Fruit fly (Drosophila melanogaster) whole organism, embryonic: ENCODE data around the gene CG11843.

Experiments used
- ATbp ChIP-seq: fragments of 200-800 bp; sonication (Bioruptor generic); optimal IDR thresholded peaks from 2 replicates; lab custom pipeline; 2017; ENCODE audit warnings: missing biosample characterization, mild to moderate bottlenecking, missing genetic modification characterization, missing genetic modification reagents
- Adf1 ChIP-seq: fragments of 200-800 bp; sonication (Bioruptor generic); IDR thresholded peaks from 2 replicates; pipeline ENCODE4 v1.3.6; 2022; ENCODE audit warnings: missing biosample characterization, missing genetic modification characterization
- Aef1 ChIP-seq: fragments of 200-800 bp; sonication (Bioruptor generic); IDR thresholded peaks from 3 replicates; pipeline ENCODE4 v1.3.6; 2022; ENCODE audit warnings: missing biosample characterization, missing genetic modification characterization
- Atf6 ChIP-seq: fragments of 200-800 bp; sonication (Bioruptor generic); IDR thresholded peaks from 2 replicates; pipeline ENCODE4 v1.3.6; 2022; ENCODE audit warnings: missing biosample characterization, missing genetic modification characterization
- CG12236 ChIP-seq: fragments of 200-800 bp; sonication (Bioruptor generic); optimal IDR thresholded peaks from 2 replicates; lab custom pipeline; 2016; ENCODE audit warnings: missing biosample characterization, missing genetic modification characterization
- CG12391 ChIP-seq: fragments of 200-800 bp; sonication (Bioruptor generic); optimal IDR thresholded peaks from 3 replicates; lab custom pipeline; 2018; ENCODE audit warnings: missing biosample characterization, mild to moderate bottlenecking, missing genetic modification characterization, moderate library complexity
- CG13296 ChIP-seq: fragments of 200-800 bp; sonication (Bioruptor generic); optimal IDR thresholded peaks from 3 replicates; lab custom pipeline; 2018; ENCODE audit warnings: missing biosample characterization, mild to moderate bottlenecking, missing genetic modification characterization
- CG14710 ChIP-seq: fragments of 200-800 bp; sonication (Bioruptor generic); optimal IDR thresholded peaks from 3 replicates; lab custom pipeline; 2019; ENCODE audit warnings: missing biosample characterization, mild to moderate bottlenecking, missing genetic modification characterization, moderate library complexity
- CG15514 ChIP-seq: fragments of 200-800 bp; sonication (Bioruptor generic); optimal IDR thresholded peaks from 3 replicates; lab custom pipeline; 2017; ENCODE audit warnings: missing biosample characterization, missing genetic modification characterization, mild to moderate bottlenecking, moderate library complexity, missing genetic modification reagents
- CG1603 ChIP-seq: fragments of 200-800 bp; sonication (Bioruptor generic); optimal IDR thresholded peaks from 2 replicates; lab custom pipeline; 2019; ENCODE audit warnings: missing biosample characterization, mild to moderate bottlenecking, missing genetic modification characterization, moderate library complexity
- CG16863 ChIP-seq: fragments of 200-800 bp; sonication (Bioruptor generic); optimal IDR thresholded peaks from 3 replicates; lab custom pipeline; 2016; ENCODE audit warnings: missing biosample characterization, missing genetic modification characterization
- CG18599 ChIP-seq: fragments of 200-800 bp; sonication (Bioruptor generic); optimal IDR thresholded peaks from 3 replicates; lab custom pipeline; 2017; ENCODE audit warnings: missing biosample characterization, missing genetic modification characterization, mild to moderate bottlenecking, moderate library complexity, missing genetic modification reagents
- CG2875 ChIP-seq: fragments of 200-800 bp; sonication (Bioruptor generic); optimal IDR thresholded peaks from 2 replicates; lab custom pipeline; 2017; ENCODE audit warnings: missing biosample characterization, mild to moderate bottlenecking, missing genetic modification characterization, missing genetic modification reagents
- CG32772 ChIP-seq: fragments of 200-800 bp; sonication (Bioruptor generic); IDR thresholded peaks from 2 replicates; pipeline ENCODE4 v1.3.6; 2022; ENCODE audit warnings: missing biosample characterization, missing genetic modification characterization
- CG33213 ChIP-seq: fragments of 200-800 bp; sonication (Bioruptor generic); optimal IDR thresholded peaks from 3 replicates; lab custom pipeline; 2016; ENCODE audit warnings: missing biosample characterization, missing genetic modification characterization
- CG3726 ChIP-seq: fragments of 200-800 bp; sonication (Bioruptor generic); IDR thresholded peaks from 3 replicates; pipeline ENCODE4, ENCODE4 v1.3.6; 2022; ENCODE audit warnings: missing biosample characterization, missing genetic modification characterization
- CG42726 ChIP-seq: fragments of 200-800 bp; sonication (Bioruptor generic); IDR thresholded peaks from 2 replicates; pipeline ENCODE4 v1.3.6; 2022; ENCODE audit warnings: missing biosample characterization, missing genetic modification characterization; ENCODE audit not compliant: partially characterized antibody
- CG8359 ChIP-seq: fragments of 200-800 bp; sonication (Bioruptor generic); optimal IDR thresholded peaks from 2 replicates; lab custom pipeline; 2017; ENCODE audit warnings: missing biosample characterization, mild to moderate bottlenecking, missing genetic modification characterization, borderline replicate concordance
- CrebB ChIP-seq: fragments of 200-800 bp; sonication (Bioruptor generic); optimal IDR thresholded peaks from 3 replicates; lab custom pipeline; 2018; ENCODE audit warnings: missing biosample characterization, mild to moderate bottlenecking, missing genetic modification characterization
- Deaf1 ChIP-seq: fragments of 200-800 bp; optimal IDR thresholded peaks from 3 replicates; lab custom pipeline; 2019; ENCODE audit warnings: missing biosample characterization, mild to moderate bottlenecking, missing genetic modification characterization, moderate library complexity
- Dip2 ChIP-seq: fragments of 200-800 bp; sonication (Bioruptor generic); IDR thresholded peaks from 2 replicates; pipeline ENCODE4 v1.3.6; 2022; ENCODE audit warnings: missing biosample characterization, missing genetic modification characterization
- Elba2 ChIP-seq: fragments of 200-800 bp; sonication (Bioruptor generic); optimal IDR thresholded peaks from 3 replicates; lab custom pipeline; 2016; ENCODE audit warnings: missing biosample characterization, missing genetic modification characterization
- MBD-R2 ChIP-seq: fragments of 200-800 bp; sonication (Bioruptor generic); IDR thresholded peaks from 2 replicates; pipeline ENCODE4 v1.3.6; 2022; ENCODE audit warnings: missing biosample characterization, missing genetic modification characterization
- Max ChIP-seq: fragments of 200-800 bp; sonication (Bioruptor generic); optimal IDR thresholded peaks from 2 replicates; lab custom pipeline; 2016; ENCODE audit warnings: missing biosample characterization, mild to moderate bottlenecking, missing genetic modification characterization
- Med ChIP-seq: fragments of 200-800 bp; sonication (Bioruptor generic); peaks from one replicate; lab custom pipeline; 2016; ENCODE audit warnings: missing biosample characterization, missing genetic modification characterization, mild to moderate bottlenecking, inconsistent platforms, moderate library complexity
- Nf-YC ChIP-seq: fragments of 200-800 bp; optimal IDR thresholded peaks from 3 replicates; lab custom pipeline; 2019; ENCODE audit warnings: missing biosample characterization, mild to moderate bottlenecking, missing genetic modification characterization, moderate library complexity
- NfI ChIP-seq: fragments of 200-800 bp; sonication (Bioruptor generic); optimal IDR thresholded peaks from 3 replicates; lab custom pipeline; 2018; ENCODE audit warnings: missing biosample characterization, mild to moderate bottlenecking, missing genetic modification characterization, moderate library complexity
- Optix ChIP-seq: fragments of 200-800 bp; sonication (Bioruptor generic); IDR thresholded peaks from 3 replicates; pipeline ENCODE4 v1.3.6; 2022; ENCODE audit warnings: missing biosample characterization, missing genetic modification characterization
- Tbp ChIP-seq: fragments of >200 bp; optimal IDR thresholded peaks from 2 replicates; lab custom pipeline; 2018; ENCODE audit warnings: missing biosample characterization, missing genetic modification characterization
- Xbp1 ChIP-seq: fragments of 200-800 bp; sonication (Bioruptor generic); optimal IDR thresholded peaks from 3 replicates; lab custom pipeline; 2016; ENCODE audit warnings: missing biosample characterization, mild to moderate bottlenecking, missing genetic modification characterization
- al ChIP-seq: fragments of 200-800 bp; sonication (Bioruptor generic); IDR thresholded peaks from 2 replicates; pipeline ENCODE4 v1.3.6; 2022; ENCODE audit warnings: missing biosample characterization, missing genetic modification characterization
- ash1 ChIP-seq: fragments of 200-800 bp; sonication (Bioruptor generic); optimal IDR thresholded peaks from 2 replicates; lab custom pipeline; 2018; ENCODE audit warnings: missing biosample characterization, mild to moderate bottlenecking, missing genetic modification characterization
- bsh ChIP-seq, 2 experiments: fragments of 200-800 bp; sonication (Bioruptor generic); optimal IDR thresholded peaks; 2 replicates each; lab custom pipeline; 2017 to 2018; ENCODE audit warnings: mild to moderate bottlenecking in 2 of 2, missing biosample characterization in 2 of 2, missing genetic modification characterization in 2 of 2, moderate library complexity in 1 of 2
- cato ChIP-seq: fragments of 200-800 bp; sonication (Bioruptor generic); optimal IDR thresholded peaks from 2 replicates; lab custom pipeline; 2016; ENCODE audit warnings: missing biosample characterization, missing genetic modification characterization, borderline replicate concordance
- cwo ChIP-seq: fragments of 200-800 bp; sonication (Bioruptor generic); optimal IDR thresholded peaks from 3 replicates; lab custom pipeline; 2017; ENCODE audit warnings: missing biosample characterization, missing genetic modification characterization, mild to moderate bottlenecking, moderate library complexity, missing genetic modification reagents
- ewg ChIP-seq: fragments of 200-800 bp; sonication (Bioruptor generic); optimal IDR thresholded peaks from 3 replicates; lab custom pipeline; 2017; ENCODE audit warnings: mild to moderate bottlenecking, missing biosample characterization, missing genetic modification reagents, missing genetic modification characterization
- fd64A ChIP-seq: fragments of 200-800 bp; sonication (Bioruptor generic); optimal IDR thresholded peaks from 3 replicates; lab custom pipeline; 2018; ENCODE audit warnings: missing biosample characterization, mild to moderate bottlenecking, missing genetic modification characterization
- ind ChIP-seq: fragments of 200-800 bp; sonication (Bioruptor generic); optimal IDR thresholded peaks from 3 replicates; lab custom pipeline; 2016; ENCODE audit warnings: missing biosample characterization, missing genetic modification characterization
- inv ChIP-seq: fragments of 200-800 bp; sonication (Bioruptor generic); IDR thresholded peaks from 2 replicates; pipeline ENCODE4 v1.3.6; 2022; ENCODE audit warnings: missing biosample characterization, missing genetic modification characterization; ENCODE audit not compliant: partially characterized antibody
- lab ChIP-seq: fragments of 200-800 bp; sonication (Bioruptor generic); optimal IDR thresholded peaks from 3 replicates; lab custom pipeline; 2017; ENCODE audit warnings: missing biosample characterization, missing genetic modification characterization, mild to moderate bottlenecking, moderate library complexity, missing genetic modification reagents
- mam ChIP-seq: fragments of 200-800 bp; sonication (Bioruptor generic); optimal IDR thresholded peaks from 3 replicates; lab custom pipeline; 2016; ENCODE audit warnings: missing biosample characterization, missing genetic modification characterization
- nerfin-2 ChIP-seq: fragments of 200-800 bp; sonication (Bioruptor generic); IDR thresholded peaks from 2 replicates; pipeline ENCODE4 v1.3.6; 2022; ENCODE audit warnings: missing biosample characterization, missing genetic modification characterization; ENCODE audit not compliant: partially characterized antibody
- nmo ChIP-seq: fragments of 200-800 bp; sonication (Bioruptor generic); optimal IDR thresholded peaks from 2 replicates; lab custom pipeline; 2018; ENCODE audit warnings: missing biosample characterization, mild to moderate bottlenecking, missing genetic modification characterization, moderate library complexity
- odd ChIP-seq: fragments of 200-800 bp; sonication (Bioruptor generic); optimal IDR thresholded peaks from 2 replicates; lab custom pipeline; 2017; ENCODE audit warnings: missing biosample characterization, mild to moderate bottlenecking, missing genetic modification characterization
- onecut ChIP-seq: fragments of 200-800 bp; sonication (Bioruptor generic); IDR thresholded peaks from 2 replicates; pipeline ENCODE4 v1.3.6; 2022; ENCODE audit warnings: missing biosample characterization, missing genetic modification characterization
- salm ChIP-seq: fragments of 200-800 bp; sonication (Bioruptor generic); optimal IDR thresholded peaks from 2 replicates; lab custom pipeline; 2018; ENCODE audit warnings: missing biosample characterization, mild to moderate bottlenecking, missing genetic modification characterization
- sens ChIP-seq: fragments of 200-800 bp; sonication (Bioruptor generic); peaks from one replicate; lab custom pipeline; 2016; ENCODE audit warnings: missing biosample characterization, missing genetic modification characterization
- sna ChIP-seq: fragments of 200-800 bp; sonication (Bioruptor generic); IDR thresholded peaks from 2 replicates; pipeline ENCODE4 v1.3.6; 2022; ENCODE audit warnings: missing biosample characterization, missing genetic modification characterization; ENCODE audit not compliant: partially characterized antibody
- stwl ChIP-seq: fragments of 200-800 bp; sonication (Bioruptor generic); optimal IDR thresholded peaks from 3 replicates; lab custom pipeline; 2018; ENCODE audit warnings: missing biosample characterization, mild to moderate bottlenecking, missing genetic modification characterization, moderate library complexity
- zf30C ChIP-seq: fragments of 200-800 bp; sonication (Bioruptor generic); optimal IDR thresholded peaks from 3 replicates; lab custom pipeline; 2018; ENCODE audit warnings: missing biosample characterization, mild to moderate bottlenecking, missing genetic modification characterization

CG11843 gene

DNA sequence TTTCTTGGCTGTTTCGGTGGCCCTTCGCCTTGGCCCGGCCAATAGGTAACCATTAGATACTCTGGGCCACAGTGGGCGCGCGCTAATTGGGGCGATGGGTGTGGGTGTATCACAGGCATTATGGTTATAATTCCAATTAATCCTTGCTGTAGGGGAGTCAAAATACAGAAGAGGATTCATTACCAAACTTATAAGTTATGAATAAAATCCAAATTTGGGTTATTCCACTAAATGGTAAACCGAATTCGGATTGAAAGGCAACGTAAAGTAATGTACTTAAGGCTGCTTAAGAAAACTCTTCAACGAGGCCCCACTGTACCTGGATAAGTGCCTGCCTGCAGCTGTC is 35.5 kb downstream of the CG11843 start (continued):
- no peak for TF ChIP-seq Xbp1 (GFP tag; lab: Kevin White, UChicago)
- TF ChIP-seq al (GFP tag; lab: Robert Waterston, UW) = peak; percentile 45
- no peak for TF ChIP-seq Max (GFP tag; lab: Kevin White, UChicago)
- TF ChIP-seq CG12236 = no peak
- TF ChIP-seq CG3726 = no peak
- peak; percentile 62 for TF ChIP-seq CG13296 (GFP tag; lab: Kevin White, UChicago)
- TF ChIP-seq NfI = no peak
- TF ChIP-seq cato (GFP tag; lab: Kevin White, UChicago) = no peak
- peak; percentile 6; the same call in 1 of the 2 replicates for TF ChIP-seq onecut (GFP tag; lab: Robert Waterston, UW)
- peak; percentile 55; the same call in 1 of the 2 replicates for TF ChIP-seq CG32772 (GFP tag; lab: Robert Waterston, UW)
- no peak for TF ChIP-seq CrebB (tag; lab: Kevin White, UChicago)
- TF ChIP-seq CG42726 (GFP tag; lab: Robert Waterston, UW) = no peak
- TF ChIP-seq salm (tag; lab: Kevin White, UChicago) = no peak
- peak; percentile 41 for TF ChIP-seq CG15514 (GFP tag; lab: Kevin White, UChicago)
- TF ChIP-seq ash1 = no peak
- peak; percentile 79 for TF ChIP-seq lab (GFP tag; lab: Kevin White, UChicago)
- TF ChIP-seq cwo (GFP tag; lab: Kevin White, UChicago) = peak; percentile 49
- TF ChIP-seq CG1603 (tag; lab: Kevin White, UChicago) = peak; percentile 40
- no peak for TF ChIP-seq CG14710 (tag; lab: Kevin White, UChicago)
- peak; percentile 45; the same call in 1 of the 3 replicates for TF ChIP-seq Aef1 (GFP tag; lab: Robert Waterston, UW)
- no peak for TF ChIP-seq stwl (tag; lab: Kevin White, UChicago)
- TF ChIP-seq ewg (GFP tag; lab: Kevin White, UChicago) = no peak
- TF ChIP-seq CG12391 (tag; lab: Kevin White, UChicago) = no peak
- peak; percentile 66 for TF ChIP-seq ind (GFP tag; lab: Kevin White, UChicago)
- no peak for TF ChIP-seq Tbp (GFP tag; lab: Kevin White, UChicago)
- no peak for TF ChIP-seq CG2875 (GFP tag; lab: Kevin White, UChicago)
- TF ChIP-seq sna (GFP tag; lab: Robert Waterston, UW) = no peak
- no peak for TF ChIP-seq CG33213 (GFP tag; lab: Kevin White, UChicago)

DNA sequence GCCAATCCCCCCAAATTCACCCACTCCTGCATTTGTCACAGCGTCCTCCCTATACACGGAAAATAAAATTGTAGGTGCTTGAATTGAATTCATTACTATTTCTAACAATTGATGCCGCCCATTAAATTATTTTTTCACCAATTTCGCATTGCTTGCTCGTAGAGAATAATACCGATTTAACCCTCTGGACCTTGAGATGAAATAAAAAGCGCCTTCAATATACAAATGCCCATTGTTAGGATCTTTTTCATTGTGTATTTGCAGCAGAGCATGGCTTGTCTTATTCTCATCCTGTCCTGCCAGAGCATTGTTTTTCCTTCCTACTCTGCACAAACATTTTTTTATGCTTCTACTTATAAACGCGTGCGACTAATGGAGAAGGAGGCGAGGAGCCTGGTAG is 37.5 kb downstream of the CG11843 start:
- TF ChIP-seq lab (GFP tag; lab: Kevin White, UChicago) (peak; percentile 9), Med (GFP tag; lab: Kevin White, UChicago) (peak; percentile 15), Atf6 (GFP tag; lab: Robert Waterston, UW) (no peak), fd64A (GFP tag; lab: Kevin White, UChicago) (no peak), mam (GFP tag; lab: Kevin White, UChicago) (no peak), MBD-R2 (GFP tag; lab: Robert Waterston, UW) (no peak), Nf-YC (tag; lab: Kevin White, UChicago) (no peak), CG18599 (GFP tag; lab: Kevin White, UChicago) (peak; percentile 51), Dip2 (GFP tag; lab: Robert Waterston, UW) (no peak), ATbp (no peak), odd (GFP tag; lab: Kevin White, UChicago) (no peak), inv (GFP tag; lab: Robert Waterston, UW) (no peak), Adf1 (no peak), nerfin-2 (GFP tag; lab: Robert Waterston, UW) (no peak), Deaf1 (tag; lab: Kevin White, UChicago) (no peak), bsh (GFP tag; optimal IDR thresholded peaks at IDR 0.05; lab: Kevin White, UChicago) (peak in 1 of 2 experiments; percentile 12), CG16863 (GFP tag; lab: Kevin White, UChicago) (no peak), sens (peak; percentile 29), zf30C (no peak), CG8359 (GFP tag; lab: Kevin White, UChicago) (no peak), sna (GFP tag; lab: Robert Waterston, UW) (no peak), nmo (GFP tag; lab: Kevin White, UChicago) (no peak), Optix (0 out of 3 replicates have a peak, but pooled peaks have one; percentile 17), Elba2 (GFP tag; lab: Kevin White, UChicago) (no peak)
